Fruit fly (Drosophila melanogaster) Kc167 (cell line): ENCODE data around the gene Sec24CD.

Experiments
- Myc ChIP-seq: fragments of >200 bp; optimal IDR thresholded peaks from 2 replicates; lab custom pipeline; 2017; ENCODE audit warnings: missing external identifiers
- Sin3A ChIP-seq: fragments of >200 bp; optimal IDR thresholded peaks from 2 replicates; lab custom pipeline; 2018; ENCODE audit warnings: missing external identifiers
- h ChIP-seq: fragments of >200 bp; optimal IDR thresholded peaks from 3 replicates; lab custom pipeline; 2018; ENCODE audit warnings: missing external identifiers
- insv ChIP-seq: fragments of >200 bp; optimal IDR thresholded peaks from 3 replicates; lab custom pipeline; 2018; ENCODE audit warnings: missing external identifiers
- psq ChIP-seq: fragments of >200 bp; optimal IDR thresholded peaks from 2 replicates; lab custom pipeline; 2017; ENCODE audit warnings: missing external identifiers
- ttk ChIP-seq: sonication (Bioruptor generic); optimal IDR thresholded peaks from 2 replicates; lab custom pipeline; 2017; ENCODE audit warnings: missing external identifiers

Gene Sec24CD

DNA sequence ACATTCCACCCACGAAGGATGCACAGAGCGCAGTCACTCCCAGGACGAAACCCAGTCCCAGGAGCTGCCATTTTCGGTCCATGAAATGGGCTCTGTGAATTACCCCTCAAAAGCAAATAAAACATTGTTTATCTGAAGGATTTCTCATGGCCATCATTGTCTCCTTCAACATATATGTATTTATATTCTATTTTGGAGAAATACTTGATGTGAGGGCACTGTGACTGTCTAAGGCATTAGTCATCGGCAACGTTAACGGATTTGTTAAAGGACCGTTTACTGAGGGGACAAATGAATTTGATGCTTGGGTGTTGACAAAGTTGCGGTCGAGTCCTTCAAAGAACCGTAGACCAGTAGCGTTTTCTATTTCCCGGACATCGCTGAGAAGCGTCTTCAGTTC lies 2.6 kb upstream of the Sec24CD start, which contains the start of gene Tengl2:
Gene Tengl2, minus strand, starts transcription at position 101 of the 400 bp plus-strand sequence.
- TF ChIP-seq Myc (lab: Kevin White, UChicago) = no peak
- no peak for TF ChIP-seq insv (lab: Kevin White, UChicago)
- TF ChIP-seq h (lab: Kevin White, UChicago) = no peak
- TF ChIP-seq psq (lab: Kevin White, UChicago) = no peak
- no peak for TF ChIP-seq Sin3A (lab: Kevin White, UChicago)
- no peak for TF ChIP-seq ttk (lab: Kevin White, UChicago)

DNA sequence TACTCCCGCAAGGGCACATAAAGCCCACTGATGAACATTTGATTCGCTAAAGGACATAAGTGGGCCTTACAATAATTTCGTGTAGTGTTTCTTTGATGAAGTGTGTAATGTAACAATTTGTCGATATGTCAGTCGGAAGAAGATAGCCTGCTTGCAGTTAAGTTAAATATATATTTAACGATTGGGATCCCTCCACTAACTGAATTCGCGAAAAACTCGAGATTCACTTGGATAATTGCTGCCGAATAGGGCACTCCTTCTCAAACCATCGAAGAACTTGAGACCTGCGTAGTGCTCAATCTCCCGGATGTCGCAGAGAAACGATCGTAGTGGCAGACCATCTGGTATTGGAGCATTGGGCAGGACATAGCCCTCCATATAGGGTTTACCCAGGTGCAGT lies 1.5 kb upstream of the Sec24CD start, which contains the start of gene Tengl3:
Gene Tengl3, minus strand, starts transcription at position 101 of the 400 bp plus-strand sequence.
- TF ChIP-seq ttk (lab: Kevin White, UChicago) = no peak
- no peak for TF ChIP-seq insv (lab: Kevin White, UChicago)
- TF ChIP-seq psq (lab: Kevin White, UChicago) = no peak
- no peak for TF ChIP-seq Sin3A (lab: Kevin White, UChicago)
- TF ChIP-seq h (lab: Kevin White, UChicago) = no peak
- TF ChIP-seq Myc (lab: Kevin White, UChicago) = no peak

DNA sequence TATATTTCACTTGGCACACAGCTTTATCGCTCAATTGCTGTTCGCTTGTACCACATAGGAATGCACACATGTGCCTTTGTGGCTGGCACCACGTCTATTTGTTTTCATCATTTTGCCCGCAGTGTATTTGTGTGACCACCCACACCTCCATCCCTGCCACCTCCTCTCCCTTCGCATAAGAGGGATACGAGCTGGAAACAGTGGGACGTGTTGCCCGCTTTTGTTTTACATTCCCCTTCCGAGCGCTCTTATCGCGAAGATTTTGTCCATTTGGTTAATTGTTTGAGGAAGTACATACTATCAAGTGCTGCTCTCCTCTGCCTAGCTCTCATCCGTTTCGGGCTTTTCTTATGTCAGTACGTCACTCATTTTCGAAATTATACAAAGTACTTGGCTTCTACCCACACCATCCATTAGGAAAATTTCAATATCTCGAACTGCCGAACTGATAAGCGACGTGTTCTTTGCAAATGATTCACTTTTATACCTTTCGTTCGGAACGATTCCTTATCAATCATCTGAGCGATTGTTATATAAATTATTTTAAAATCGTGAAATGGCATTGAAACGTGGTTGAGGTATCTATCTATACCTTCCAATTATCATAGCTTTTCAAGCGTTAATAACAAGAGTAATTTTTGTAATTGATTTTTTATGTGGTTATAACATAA lies 8.3 kb downstream of the Sec24CD start:
- TF ChIP-seq ttk (lab: Kevin White, UChicago) = no peak
- no peak for TF ChIP-seq Sin3A (lab: Kevin White, UChicago)
- TF ChIP-seq Myc (lab: Kevin White, UChicago) = no peak
- no peak for TF ChIP-seq psq (lab: Kevin White, UChicago)
- no peak for TF ChIP-seq insv (lab: Kevin White, UChicago)
- TF ChIP-seq h (lab: Kevin White, UChicago) = no peak

DNA sequence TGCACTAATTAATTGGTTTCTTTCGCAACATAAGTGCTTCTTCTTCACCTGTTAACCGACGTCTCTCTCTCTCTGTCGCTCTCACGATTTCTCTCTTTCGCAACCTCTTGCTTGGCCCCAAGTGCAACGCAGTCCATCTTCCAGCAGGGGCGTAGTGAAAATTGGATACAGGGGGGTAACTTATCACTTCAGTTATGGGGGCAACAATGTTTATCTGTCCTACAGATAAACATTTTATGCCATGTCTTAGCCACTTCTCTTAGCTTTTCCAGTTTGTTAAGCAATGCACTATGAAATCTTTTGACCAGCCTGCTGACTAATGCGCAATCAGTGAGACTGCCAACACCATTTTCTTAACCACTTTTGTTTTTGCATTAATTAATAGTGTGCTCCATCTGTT lies 9.3 kb downstream of the Sec24CD start:
- TF ChIP-seq Myc (lab: Kevin White, UChicago) (no peak), insv (lab: Kevin White, UChicago) (no peak), h (lab: Kevin White, UChicago) (no peak), Sin3A (lab: Kevin White, UChicago) (no peak), ttk (lab: Kevin White, UChicago) (no peak), psq (lab: Kevin White, UChicago) (no peak)

DNA sequence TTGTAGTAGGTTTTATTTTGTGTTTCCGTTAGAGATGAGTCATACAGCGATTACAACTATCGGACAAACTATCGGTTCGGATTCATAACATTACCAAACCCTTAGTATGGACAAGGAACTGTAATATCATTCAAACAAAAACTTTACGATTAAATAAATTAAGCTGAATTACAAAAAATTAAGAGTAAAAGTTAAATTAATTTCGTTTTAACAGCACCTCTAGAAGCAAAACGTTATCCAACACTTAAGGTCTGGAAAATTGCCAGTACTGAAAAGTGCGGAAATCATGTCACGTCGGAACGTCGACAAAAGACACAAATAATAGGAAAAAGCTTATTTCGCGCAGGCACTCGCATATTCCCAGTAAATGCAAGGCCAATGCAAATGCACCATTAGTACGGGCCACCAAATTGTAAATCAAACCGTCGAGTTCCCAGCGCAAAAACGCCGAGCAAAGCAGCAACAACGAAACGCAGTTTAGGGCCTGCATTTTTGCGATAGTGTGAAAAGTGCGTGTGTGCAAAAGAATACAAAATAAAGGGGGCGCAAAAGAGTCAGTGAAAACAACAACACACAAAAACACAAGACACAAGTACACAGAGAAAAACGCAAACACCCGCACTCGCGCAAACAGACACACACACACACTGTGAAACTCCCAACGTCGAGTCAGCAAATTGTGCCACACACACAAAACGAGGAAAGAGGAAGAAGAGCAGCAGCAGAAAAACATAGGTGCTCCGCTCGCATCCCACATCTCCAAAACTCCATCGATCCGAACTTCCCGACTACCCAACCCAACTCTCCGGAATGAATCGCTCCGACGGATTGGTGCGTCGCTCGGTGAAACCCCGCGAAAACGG lies 10.2 kb downstream of the Sec24CD start, which contains the start of the genes CG15387 and sau:
Gene CG15387, minus strand, starts transcription at position 36 of the 863 bp plus-strand sequence.
Gene sau, plus strand, starts transcription at position 84 of the 863 bp plus-strand sequence.
- TF ChIP-seq psq (lab: Kevin White, UChicago) = no peak

DNA sequence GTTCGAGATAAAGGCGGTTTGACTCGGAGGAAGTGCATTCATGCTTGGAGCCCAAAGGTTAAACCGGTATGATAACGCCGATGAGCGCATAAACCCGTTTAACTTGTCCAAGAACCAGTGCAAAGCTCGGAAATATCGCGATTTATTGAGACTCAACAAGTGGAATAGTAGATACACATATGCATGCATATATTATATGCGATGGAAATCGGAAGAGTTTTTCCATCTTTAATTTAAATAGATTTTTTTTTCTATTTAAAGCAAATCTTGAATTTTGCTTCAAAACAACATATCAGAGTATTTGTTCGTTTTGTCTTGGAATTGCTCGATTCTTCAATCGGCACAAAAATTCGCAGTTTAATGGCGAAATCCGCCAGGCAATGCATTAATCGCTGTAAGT lies 14.3 kb downstream of the Sec24CD start:
- no peak for TF ChIP-seq Myc (lab: Kevin White, UChicago)
- no peak for TF ChIP-seq Sin3A (lab: Kevin White, UChicago)
- TF ChIP-seq psq (lab: Kevin White, UChicago) = no peak
- no peak for TF ChIP-seq h (lab: Kevin White, UChicago)
- TF ChIP-seq insv (lab: Kevin White, UChicago) = no peak
- no peak for TF ChIP-seq ttk (lab: Kevin White, UChicago)

DNA sequence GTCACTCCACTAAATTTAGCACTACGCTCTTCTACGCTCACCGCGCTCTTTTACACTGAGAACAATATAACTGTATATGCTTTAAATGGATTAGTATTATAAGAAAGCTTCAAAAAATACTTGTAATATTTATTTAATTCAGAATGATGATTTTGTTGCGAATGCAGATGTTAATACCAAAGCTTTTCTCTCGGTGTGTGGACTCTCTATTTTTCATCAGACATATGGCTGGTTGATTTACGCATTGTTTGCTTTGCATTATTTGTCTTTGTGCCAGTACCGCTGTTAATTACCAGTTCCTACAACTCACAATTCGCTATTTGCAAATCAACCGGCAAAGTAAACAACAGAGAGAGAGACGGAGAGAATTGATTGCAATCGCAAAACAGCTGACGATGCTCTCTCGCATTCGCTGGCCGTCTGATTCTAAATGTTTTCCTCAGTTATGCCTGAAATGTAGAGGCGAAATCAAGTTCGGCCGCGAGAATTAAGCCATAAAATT lies 14.9 kb downstream of the Sec24CD start:
- TF ChIP-seq insv (lab: Kevin White, UChicago) (no peak), Sin3A (lab: Kevin White, UChicago) (no peak), ttk (lab: Kevin White, UChicago) (no peak), Myc (lab: Kevin White, UChicago) (no peak), h (lab: Kevin White, UChicago) (no peak), psq (lab: Kevin White, UChicago) (no peak)

DNA sequence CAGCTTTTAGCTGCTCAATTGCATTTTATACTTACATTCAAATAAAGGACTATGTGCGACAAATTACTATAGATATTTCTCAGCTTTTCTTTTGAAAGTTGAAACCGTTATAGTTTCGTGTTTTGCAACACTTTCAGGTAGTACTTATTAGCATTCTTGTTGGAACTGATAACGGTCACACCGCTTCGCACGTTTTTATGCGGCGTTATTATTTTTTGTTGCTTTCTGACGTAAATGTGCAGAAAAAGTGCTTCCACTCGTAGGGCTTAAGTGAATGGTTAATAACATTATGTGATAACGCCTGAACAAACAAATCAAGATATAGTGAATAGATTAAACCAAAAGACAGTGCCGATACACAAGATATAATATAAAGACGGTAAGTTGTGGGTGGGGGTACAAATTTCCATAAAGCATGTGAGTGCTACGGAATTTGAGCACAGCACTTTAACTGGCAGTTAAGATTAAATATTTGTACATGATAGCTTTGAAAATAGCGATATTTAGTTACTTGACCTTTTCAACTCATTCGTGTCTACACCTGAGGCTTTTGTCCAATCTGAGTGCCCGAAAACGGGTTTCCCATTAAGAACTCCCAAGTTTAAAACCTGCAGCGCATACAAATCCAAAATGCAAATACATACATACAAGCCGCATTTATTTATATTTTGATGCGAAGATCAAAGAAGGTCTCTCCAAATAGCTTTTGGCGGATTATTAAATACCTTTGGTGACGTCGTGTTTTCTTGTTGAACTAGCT lies 15.9 kb downstream of the Sec24CD start, which contains the start of gene papi:
Gene papi, plus strand, starts transcription at position 176 of the 760 bp plus-strand sequence.
- TF ChIP-seq Sin3A (lab: Kevin White, UChicago) = no peak
- TF ChIP-seq psq (lab: Kevin White, UChicago) = no peak
- no peak for TF ChIP-seq ttk (lab: Kevin White, UChicago)
- TF ChIP-seq insv (lab: Kevin White, UChicago) = no peak
- no peak for TF ChIP-seq h (lab: Kevin White, UChicago)
- TF ChIP-seq Myc (lab: Kevin White, UChicago) = no peak

DNA sequence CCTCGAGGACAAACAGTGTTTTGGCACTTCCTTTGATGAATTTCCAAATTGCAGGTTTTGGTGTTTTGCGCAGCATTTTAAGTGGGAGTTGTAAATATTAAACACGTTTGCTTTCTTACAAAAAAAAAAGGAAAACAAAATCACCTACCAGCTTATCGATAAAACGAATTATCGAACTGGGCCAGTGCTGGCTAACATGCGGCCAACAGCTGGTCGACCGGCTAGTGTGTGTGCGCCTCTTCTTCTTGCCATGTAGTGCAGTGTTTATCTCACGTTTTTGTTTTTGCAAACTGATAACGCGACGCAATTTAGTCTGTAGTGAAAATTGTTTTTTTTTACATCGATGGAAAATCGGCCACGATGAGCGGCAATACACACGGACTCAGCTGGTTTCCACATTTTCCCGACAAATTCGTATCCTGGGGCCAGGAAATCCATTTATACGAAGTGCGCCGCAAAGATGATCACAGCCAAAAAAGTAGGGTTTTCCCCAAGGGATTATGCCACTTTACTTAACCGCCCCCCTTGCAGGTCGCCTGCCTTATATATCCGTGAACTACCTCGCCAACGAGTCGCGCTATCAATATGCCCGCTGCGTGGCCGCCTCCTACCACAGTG lies 19.5 kb downstream of the Sec24CD start, which contains the start of the genes CG15386, CG42371 and mio:
Gene CG15386, minus strand, starts transcription at position 180 of the 618 bp plus-strand sequence.
Gene CG42371, minus strand, starts transcription at position 180 of the 618 bp plus-strand sequence.
Gene mio, plus strand, starts transcription at position 224 of the 618 bp plus-strand sequence.
- no peak for TF ChIP-seq ttk (lab: Kevin White, UChicago)
- TF ChIP-seq insv (lab: Kevin White, UChicago) = no peak
- TF ChIP-seq psq (lab: Kevin White, UChicago) = no peak
- TF ChIP-seq Myc (lab: Kevin White, UChicago) = no peak
- TF ChIP-seq h (lab: Kevin White, UChicago) = no peak
- TF ChIP-seq Sin3A (lab: Kevin White, UChicago) = no peak

DNA sequence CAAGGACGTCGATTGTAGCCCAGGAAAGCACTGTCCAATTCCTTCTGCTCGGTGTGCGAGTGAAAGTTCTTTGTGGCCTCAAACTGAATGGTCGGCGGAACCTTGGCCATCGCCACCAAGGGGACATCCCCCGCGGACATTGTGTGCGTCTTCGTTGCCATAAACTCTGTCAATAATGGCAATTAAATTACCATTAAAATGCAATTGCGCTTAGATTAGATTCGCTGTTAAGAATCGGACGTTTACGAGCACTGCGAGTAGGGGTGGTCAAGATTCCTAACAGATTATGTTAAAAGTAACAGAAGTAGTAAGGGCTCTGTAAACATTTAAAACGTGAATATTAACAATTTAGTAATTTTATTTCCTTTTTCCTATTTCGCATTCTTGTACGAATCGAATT lies 20.6 kb downstream of the Sec24CD start, which contains the start of gene daed:
Gene daed, minus strand, starts transcription at position 247 of the 400 bp plus-strand sequence.
- TF ChIP-seq ttk (lab: Kevin White, UChicago) = no peak
- no peak for TF ChIP-seq Myc (lab: Kevin White, UChicago)
- TF ChIP-seq psq (lab: Kevin White, UChicago) = no peak
- TF ChIP-seq h (lab: Kevin White, UChicago) = no peak
- no peak for TF ChIP-seq insv (lab: Kevin White, UChicago)
- no peak for TF ChIP-seq Sin3A (lab: Kevin White, UChicago)
